Fruit fly (Drosophila melanogaster): Measurements from ENCODE around the gene Tudor-SN.

Gene Tudor-SN

dm6 chr3L:264378-265151 lies at the start of gene Tudor-SN, which contains the start of gene mRpL17:
Tudor-SN (minus strand) TSS chr3L:264380.
mRpL17 (plus strand) TSS chr3L:264779.
- TF ChIP-seq CG17801 (GFP tag; optimal IDR thresholded peaks at IDR 0.05; ENCODE audit: partially characterized antibody): no peak

dm6 chr3L:312323-312722 lies 48.1 kb upstream of the Tudor-SN start:
- no peak for TF ChIP-seq CG17801 (GFP tag; optimal IDR thresholded peaks at IDR 0.05; ENCODE audit: partially characterized antibody)

- peak; percentile 29 for TF ChIP-seq CG17801 (GFP tag; optimal IDR thresholded peaks at IDR 0.05; ENCODE audit: partially characterized antibody)
These were observed 47.4 kb upstream of the Tudor-SN start for dm6 chr3L:311607-312006.

dm6 chr3L:299952-300605 lies 35.9 kb upstream of the Tudor-SN start:
- TF ChIP-seq CG17801 (GFP tag; optimal IDR thresholded peaks at IDR 0.05; ENCODE audit: partially characterized antibody): no peak

- TF ChIP-seq CG17801 (GFP tag; optimal IDR thresholded peaks at IDR 0.05; ENCODE audit: partially characterized antibody): no peak
These were observed 34.3 kb upstream of the Tudor-SN start for dm6 chr3L:298459-298858.

dm6 chr3L:297240-297639 lies 33.1 kb upstream of the Tudor-SN start:
- no peak for TF ChIP-seq CG17801 (GFP tag; optimal IDR thresholded peaks at IDR 0.05; ENCODE audit: partially characterized antibody)

dm6 chr3L:294841-295408 lies 30.7 kb upstream of the Tudor-SN start:
- no peak for TF ChIP-seq CG17801 (GFP tag; optimal IDR thresholded peaks at IDR 0.05; ENCODE audit: partially characterized antibody)

dm6 chr3L:292146-292776 lies 28.1 kb upstream of the Tudor-SN start:
- peak; percentile 69 for TF ChIP-seq CG17801 (GFP tag; optimal IDR thresholded peaks at IDR 0.05; ENCODE audit: partially characterized antibody)

dm6 chr3L:291583-292145 lies 27.5 kb upstream of the Tudor-SN start:
- no peak for TF ChIP-seq CG17801 (GFP tag; optimal IDR thresholded peaks at IDR 0.05; ENCODE audit: partially characterized antibody)

dm6 chr3L:284253-284652 lies 20.1 kb upstream of the Tudor-SN start:
- no peak for TF ChIP-seq CG17801 (GFP tag; optimal IDR thresholded peaks at IDR 0.05; ENCODE audit: partially characterized antibody)

- TF ChIP-seq CG17801 (GFP tag; optimal IDR thresholded peaks at IDR 0.05; ENCODE audit: partially characterized antibody): no peak
These were observed 18.1 kb upstream of the Tudor-SN start for dm6 chr3L:282276-282675.

dm6 chr3L:276736-277487 lies 12.7 kb upstream of the Tudor-SN start, which contains the start of gene RhoGEF3:
RhoGEF3 (plus strand) TSS chr3L:277437.
- TF ChIP-seq CG17801 (GFP tag; optimal IDR thresholded peaks at IDR 0.05; ENCODE audit: partially characterized antibody): no peak

dm6 chr3L:274855-275254 lies 10.7 kb upstream of the Tudor-SN start, which contains the start of gene ttm2:
ttm2 (plus strand) TSS chr3L:275155.
- no peak for TF ChIP-seq CG17801 (GFP tag; optimal IDR thresholded peaks at IDR 0.05; ENCODE audit: partially characterized antibody)

dm6 chr3L:273291-273690 lies 9.1 kb upstream of the Tudor-SN start, which contains the start of gene CG32845:
CG32845 (minus strand) TSS chr3L:273391.
- TF ChIP-seq CG17801 (GFP tag; optimal IDR thresholded peaks at IDR 0.05; ENCODE audit: partially characterized antibody): no peak

All from ovary, adult (tissue).